Worm (Caenorhabditis elegans) whole organism, L4 larva: Measurements from ENCODE around the gene psa-3.

Experiments
- hif-1 ChIP-seq, 2 experiments: sonication (generic microtip); optimal IDR thresholded peaks; 2 replicates each; lab custom pipeline; 2016 to 2017; ENCODE audit warnings: missing compliant biosample characterization in 2 of 2, missing genetic modification characterization in 2 of 2, missing genetic modification reagents in 2 of 2, missing genotype in 2 of 2, mild to moderate bottlenecking in 1 of 2
- unc-62 ChIP-seq, 3 experiments: fragments of 150-350 bp in 1 of 3; sonication (generic microtip); optimal IDR thresholded peaks in 2 of 3; peaks in 1 of 3; 1 replicate in 1 of 3; 2 replicates in 2 of 3; lab custom pipeline; 2014 to 2017; ENCODE audit warnings: missing biosample characterization in 3 of 3, missing genetic modification characterization in 3 of 3, missing genetic modification reagents in 3 of 3, missing genotype in 1 of 3

ce11 chrX:15465050-15465449, 57.3 kb downstream of the psa-3 start:
- TF ChIP-seq hif-1 (tag; optimal IDR thresholded peaks at IDR 0.05; lab: Kevin White, UChicago) (no peak), unc-62 (GFP tag; optimal IDR thresholded peaks at IDR 0.05 in 1 of 2; lab: Kevin White, UChicago) (no peak), unc-62 (tag; optimal IDR thresholded peaks at IDR 0.05; lab: Kevin White, UChicago) (no peak)
